Worm (Caenorhabditis elegans) whole organism, late embryonic: ENCODE measurements around the gene mrck-1.

Experiments
- ceh-14 ChIP-seq: sonication (generic microtip); optimal IDR thresholded peaks from 2 replicates; lab custom pipeline; 2016; ENCODE audit warnings: missing genotype, missing genetic modification characterization, missing compliant biosample characterization
- fkh-10 ChIP-seq: fragments of 150-350 bp; optimal IDR thresholded peaks from 2 replicates; lab custom pipeline; 2014; ENCODE audit warnings: missing biosample characterization, missing genetic modification reagents, missing genetic modification characterization
- hlh-13 ChIP-seq: fragments of 200-800 bp; sonication (Bioruptor generic); optimal IDR thresholded peaks from 2 replicates; lab custom pipeline; 2018; ENCODE audit warnings: mild to moderate bottlenecking, missing genetic modification characterization, missing compliant biosample characterization
- nhr-11 ChIP-seq: fragments of 150-350 bp; optimal IDR thresholded peaks from 2 replicates; lab custom pipeline; 2014; ENCODE audit warnings: missing biosample characterization, missing genetic modification characterization
- pha-4 ChIP-seq: fragments of 150-350 bp; optimal IDR thresholded peaks from 2 replicates; lab custom pipeline; 2018; ENCODE audit warnings: missing biosample characterization, missing genetic modification reagents, missing genetic modification characterization
- sox-4 ChIP-seq: sonication (generic microtip); optimal IDR thresholded peaks from 2 replicates; lab custom pipeline; 2017; ENCODE audit warnings: mild to moderate bottlenecking, missing genetic modification characterization, inconsistent platforms, missing compliant biosample characterization
- tbx-2 ChIP-seq: sonication (generic microtip); optimal IDR thresholded peaks from 2 replicates; lab custom pipeline; 2016; ENCODE audit warnings: missing genetic modification characterization, missing compliant biosample characterization

DNA sequence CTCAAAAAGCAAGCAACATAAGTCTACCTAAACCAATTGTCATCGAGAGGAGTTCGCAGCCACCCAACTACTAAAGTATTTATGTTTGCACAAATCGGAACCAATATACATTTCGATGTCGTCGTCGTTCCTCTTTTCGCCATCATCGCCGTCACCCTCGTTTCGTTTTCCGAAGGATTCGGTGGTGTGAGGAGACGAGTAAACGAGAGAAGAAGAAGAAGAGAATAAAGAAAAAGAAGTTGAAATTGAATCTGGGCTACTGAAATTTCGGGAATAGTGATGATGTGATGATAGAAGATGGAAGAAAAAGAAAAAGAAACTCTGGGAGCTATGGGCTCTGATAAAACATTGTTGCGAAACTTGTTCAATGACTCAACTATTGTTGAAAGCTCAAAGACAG lies 1.4 kb upstream of the mrck-1 start:
- TF ChIP-seq pha-4 (tag; lab: Kevin White, UChicago) (no peak), hlh-13 (GFP tag; lab: Kevin White, UChicago) (no peak), ceh-14 (tag; lab: Kevin White, UChicago) (no peak), fkh-10 (no peak), nhr-11 (tag; lab: Kevin White, UChicago) (no peak), sox-4 (tag; lab: Kevin White, UChicago) (no peak), tbx-2 (no peak)
